Worm (Caenorhabditis elegans): ENCODE data around the gene ndx-3.

Gene ndx-3

ce11 chrII:4959719-4960118 lies 6.3 kb downstream of the ndx-3 start, which contains the start of gene ulp-2:
Gene ulp-2 (minus strand): TSS chrII:4959876.
- TF ChIP-seq tbx-37 (GFP tag; conservative IDR thresholded peaks at IDR 0.05), result no peak
- no peak for TF ChIP-seq flt-1 (GFP tag; IDR thresholded peaks at IDR 0.05)
- no peak for TF ChIP-seq ama-1 (optimal IDR thresholded peaks at IDR 0.05)
- no peak for TF ChIP-seq tra-4 (tag; optimal IDR thresholded peaks at IDR 0.05)
- no peak for TF ChIP-seq hmbx-1 (tag; optimal IDR thresholded peaks at IDR 0.05)

- no peak for TF ChIP-seq B0310.2 (tag; optimal IDR thresholded peaks at IDR 0.05)
- no peak for TF ChIP-seq ets-7 (tag; optimal IDR thresholded peaks at IDR 0.05)
- no peak for TF ChIP-seq F13C5.2 (tag; optimal IDR thresholded peaks at IDR 0.05)
- no peak for TF ChIP-seq ceh-13 (GFP tag; optimal IDR thresholded peaks at IDR 0.05)
- TF ChIP-seq flt-1 (GFP tag; IDR thresholded peaks at IDR 0.05), result no peak
- TF ChIP-seq hmg-4 (GFP tag; optimal IDR thresholded peaks at IDR 0.05), result no peak
- TF ChIP-seq ama-1 (optimal IDR thresholded peaks at IDR 0.05), result no peak
- no peak for TF ChIP-seq hnd-1 (tag; optimal IDR thresholded peaks at IDR 0.05)
- TF ChIP-seq tbx-11 (GFP tag; IDR thresholded peaks at IDR 0.05), result no peak
- no peak for TF ChIP-seq pes-1 (GFP tag; IDR thresholded peaks at IDR 0.05)
- TF ChIP-seq ceh-36 (tag; optimal IDR thresholded peaks at IDR 0.05), result no peak
- no peak for TF ChIP-seq sea-1 (GFP tag; conservative IDR thresholded peaks at IDR 0.05)
- no peak for TF ChIP-seq tbx-37 (GFP tag; conservative IDR thresholded peaks at IDR 0.05)
- TF ChIP-seq tra-4 (tag; optimal IDR thresholded peaks at IDR 0.05), result no peak
- no peak for TF ChIP-seq scrt-1 (GFP tag; IDR thresholded peaks at IDR 0.05)
Observed at ce11 chrII:4960690-4961089, 7.3 kb downstream of the ndx-3 start.

DNA sequence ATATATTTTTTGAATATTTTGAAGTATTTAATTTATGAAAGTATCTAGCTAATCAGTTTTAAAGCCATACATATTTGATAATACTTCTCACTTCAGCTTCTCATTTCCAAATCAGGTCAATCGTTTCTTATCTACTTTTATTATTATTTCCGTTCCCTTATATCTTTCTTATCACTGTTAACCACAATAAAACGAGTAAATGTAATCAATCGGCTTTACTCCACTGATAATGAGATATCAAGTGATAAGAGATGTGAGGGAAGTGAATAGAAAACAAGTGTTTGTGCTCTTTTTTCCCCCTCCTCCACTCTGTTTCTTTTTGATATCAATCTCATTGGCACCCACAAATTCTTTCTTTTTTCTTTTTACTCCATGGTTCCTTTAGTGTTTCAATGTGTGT lies 13.2 kb downstream of the ndx-3 start:
- TF ChIP-seq hnd-1 (tag; optimal IDR thresholded peaks at IDR 0.05), result no peak

DNA sequence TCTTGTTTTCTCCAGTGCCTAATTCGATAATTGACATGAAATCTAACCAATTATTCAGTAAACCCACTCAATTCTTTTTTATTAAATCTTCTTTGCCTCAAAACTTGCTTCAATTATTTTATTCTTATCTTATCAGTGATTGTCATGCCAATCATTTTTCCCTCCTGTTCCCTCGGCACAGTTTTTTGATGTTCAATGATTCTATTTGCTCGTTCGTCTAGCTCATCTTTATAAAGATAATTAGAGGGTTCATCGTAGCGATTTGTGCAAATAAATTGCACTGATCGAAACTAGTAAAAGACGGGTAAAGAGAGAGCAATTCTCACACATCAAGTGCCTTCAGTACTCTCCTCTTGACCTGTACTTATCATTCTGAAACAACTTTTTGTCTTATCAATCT lies 14.2 kb downstream of the ndx-3 start:
- TF ChIP-seq ama-1 (optimal IDR thresholded peaks at IDR 0.05), result no peak
- no peak for TF ChIP-seq sea-1 (GFP tag; conservative IDR thresholded peaks at IDR 0.05)
- no peak for TF ChIP-seq scrt-1 (GFP tag; IDR thresholded peaks at IDR 0.05)
- no peak for TF ChIP-seq ceh-36 (tag; optimal IDR thresholded peaks at IDR 0.05)
- TF ChIP-seq B0310.2 (tag; optimal IDR thresholded peaks at IDR 0.05), result no peak
- TF ChIP-seq tbx-11 (GFP tag; IDR thresholded peaks at IDR 0.05), result no peak
- TF ChIP-seq aly-1 (tag; optimal IDR thresholded peaks at IDR 0.05), result no peak
- TF ChIP-seq hnd-1 (tag; optimal IDR thresholded peaks at IDR 0.05), result no peak
- no peak for TF ChIP-seq tbx-37 (GFP tag; conservative IDR thresholded peaks at IDR 0.05)

ce11 chrII:4968863-4969262 lies 15.5 kb downstream of the ndx-3 start, which contains the start of gene shc-2:
Gene shc-2 (plus strand): TSS chrII:4969163.
- TF ChIP-seq ceh-13 (GFP tag; optimal IDR thresholded peaks at IDR 0.05) (no peak), scrt-1 (GFP tag; IDR thresholded peaks at IDR 0.05) (no peak), aly-1 (tag; optimal IDR thresholded peaks at IDR 0.05) (no peak), ets-7 (tag; optimal IDR thresholded peaks at IDR 0.05) (no peak), tbx-37 (GFP tag; conservative IDR thresholded peaks at IDR 0.05) (no peak), ceh-36 (tag; optimal IDR thresholded peaks at IDR 0.05) (no peak), pes-1 (GFP tag; IDR thresholded peaks at IDR 0.05) (no peak), sea-1 (GFP tag; conservative IDR thresholded peaks at IDR 0.05) (no peak), tbx-11 (GFP tag; IDR thresholded peaks at IDR 0.05) (no peak), hnd-1 (tag; optimal IDR thresholded peaks at IDR 0.05) (no peak), flt-1 (GFP tag; IDR thresholded peaks at IDR 0.05) (no peak), F13C5.2 (tag; optimal IDR thresholded peaks at IDR 0.05) (no peak), hmbx-1 (tag; optimal IDR thresholded peaks at IDR 0.05) (no peak), tra-4 (tag; optimal IDR thresholded peaks at IDR 0.05) (no peak), ama-1 (optimal IDR thresholded peaks at IDR 0.05) (no peak), B0310.2 (tag; optimal IDR thresholded peaks at IDR 0.05) (no peak), hmg-4 (GFP tag; optimal IDR thresholded peaks at IDR 0.05) (no peak)

DNA sequence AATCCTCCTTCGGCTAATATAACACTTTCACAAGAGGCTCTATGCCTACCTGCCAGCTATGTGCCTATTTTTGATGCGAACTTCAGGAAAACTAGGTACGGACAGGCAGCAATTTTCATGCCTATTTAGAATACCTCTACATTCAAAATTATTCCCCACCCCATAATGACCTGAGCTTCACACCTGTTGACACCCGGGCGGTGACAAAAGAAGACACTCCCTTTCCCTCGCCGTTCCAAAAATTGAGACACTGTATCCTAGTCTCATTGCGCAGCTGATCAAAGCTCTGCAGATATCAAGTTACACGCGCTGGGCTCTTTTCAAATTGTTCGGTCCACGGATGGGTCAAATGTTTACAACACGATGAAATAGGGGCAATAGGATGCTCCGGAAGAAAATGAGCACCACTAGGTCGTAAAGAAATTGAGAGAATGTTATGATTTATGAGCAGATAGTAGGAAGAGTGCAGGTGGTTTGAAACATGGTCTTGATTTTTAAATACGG lies 21.1 kb downstream of the ndx-3 start:
- no peak for TF ChIP-seq tbx-37 (GFP tag; conservative IDR thresholded peaks at IDR 0.05)
- no peak for TF ChIP-seq hmbx-1 (tag; optimal IDR thresholded peaks at IDR 0.05)
- TF ChIP-seq ama-1 (optimal IDR thresholded peaks at IDR 0.05), result no peak
- TF ChIP-seq hmg-4 (GFP tag; optimal IDR thresholded peaks at IDR 0.05), result no peak
- TF ChIP-seq scrt-1 (GFP tag; IDR thresholded peaks at IDR 0.05), result no peak
- TF ChIP-seq F13C5.2 (tag; optimal IDR thresholded peaks at IDR 0.05), result no peak
- no peak for TF ChIP-seq hnd-1 (tag; optimal IDR thresholded peaks at IDR 0.05)
- TF ChIP-seq tra-4 (tag; optimal IDR thresholded peaks at IDR 0.05), result no peak
- TF ChIP-seq ets-7 (tag; optimal IDR thresholded peaks at IDR 0.05), result no peak
- no peak for TF ChIP-seq ceh-36 (tag; optimal IDR thresholded peaks at IDR 0.05)

- TF ChIP-seq pes-1 (GFP tag; IDR thresholded peaks at IDR 0.05) (no peak), ama-1 (optimal IDR thresholded peaks at IDR 0.05) (no peak), tbx-37 (GFP tag; conservative IDR thresholded peaks at IDR 0.05) (no peak), ets-7 (tag; optimal IDR thresholded peaks at IDR 0.05) (no peak), ceh-36 (tag; optimal IDR thresholded peaks at IDR 0.05) (no peak), B0310.2 (tag; optimal IDR thresholded peaks at IDR 0.05) (no peak), hmbx-1 (tag; optimal IDR thresholded peaks at IDR 0.05) (no peak), sea-1 (GFP tag; conservative IDR thresholded peaks at IDR 0.05) (no peak), tbx-11 (GFP tag; IDR thresholded peaks at IDR 0.05) (no peak), hnd-1 (tag; optimal IDR thresholded peaks at IDR 0.05) (no peak), F13C5.2 (tag; optimal IDR thresholded peaks at IDR 0.05) (no peak), scrt-1 (GFP tag; IDR thresholded peaks at IDR 0.05) (no peak), hmg-4 (GFP tag; optimal IDR thresholded peaks at IDR 0.05) (no peak), tra-4 (tag; optimal IDR thresholded peaks at IDR 0.05) (no peak)
Observed at ce11 chrII:4975311-4975710, 21.9 kb downstream of the ndx-3 start.

DNA sequence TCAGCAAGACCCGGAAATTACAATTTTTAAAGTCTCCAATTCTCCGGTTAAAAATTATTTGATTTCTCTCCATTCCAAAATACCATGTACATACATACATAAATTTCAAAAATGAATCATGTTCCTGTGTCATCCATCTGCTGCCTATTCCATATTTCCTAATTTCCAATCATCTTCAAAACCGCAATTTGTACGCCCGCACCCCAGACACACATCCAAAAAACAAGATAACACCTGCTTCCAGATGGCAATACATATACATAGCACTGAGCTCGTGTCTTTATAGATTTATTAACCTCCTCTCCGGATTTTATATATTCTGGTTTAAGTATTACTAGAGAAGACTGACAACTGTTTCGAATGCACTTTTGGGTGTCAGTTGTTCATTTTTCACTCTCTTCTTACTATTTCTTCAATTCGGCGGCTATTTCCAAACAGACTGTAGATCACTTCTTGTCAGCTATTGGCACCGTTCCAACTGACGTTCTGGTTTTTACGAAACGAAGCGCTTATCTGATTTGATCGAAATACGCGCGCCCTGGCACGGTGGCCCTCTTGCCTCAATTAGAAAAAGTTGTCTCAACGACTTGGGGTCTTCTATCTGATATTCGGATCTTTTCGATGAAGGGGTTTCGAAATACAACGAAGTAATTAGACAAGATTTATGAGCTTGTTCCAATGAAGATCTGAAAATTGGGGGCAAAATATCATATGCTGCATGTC lies 28.5 kb downstream of the ndx-3 start:
- TF ChIP-seq hnd-1 (tag; optimal IDR thresholded peaks at IDR 0.05), result no peak
- TF ChIP-seq hmbx-1 (tag; optimal IDR thresholded peaks at IDR 0.05), result no peak
- TF ChIP-seq scrt-1 (GFP tag; IDR thresholded peaks at IDR 0.05), result no peak
- no peak for TF ChIP-seq ets-7 (tag; optimal IDR thresholded peaks at IDR 0.05)
- no peak for TF ChIP-seq tbx-37 (GFP tag; conservative IDR thresholded peaks at IDR 0.05)
- no peak for TF ChIP-seq F13C5.2 (tag; optimal IDR thresholded peaks at IDR 0.05)
- no peak for TF ChIP-seq flt-1 (GFP tag; IDR thresholded peaks at IDR 0.05)
- no peak for TF ChIP-seq B0310.2 (tag; optimal IDR thresholded peaks at IDR 0.05)
- TF ChIP-seq ceh-36 (tag; optimal IDR thresholded peaks at IDR 0.05), result no peak
- no peak for TF ChIP-seq tra-4 (tag; optimal IDR thresholded peaks at IDR 0.05)
- no peak for TF ChIP-seq aly-1 (tag; optimal IDR thresholded peaks at IDR 0.05)
- TF ChIP-seq ceh-13 (GFP tag; optimal IDR thresholded peaks at IDR 0.05), result no peak
- TF ChIP-seq pes-1 (GFP tag; IDR thresholded peaks at IDR 0.05), result no peak
- no peak for TF ChIP-seq ama-1 (optimal IDR thresholded peaks at IDR 0.05)
- TF ChIP-seq hmg-4 (GFP tag; optimal IDR thresholded peaks at IDR 0.05), result no peak
- TF ChIP-seq sea-1 (GFP tag; conservative IDR thresholded peaks at IDR 0.05), result no peak
